Worm (Caenorhabditis elegans) whole organism, L2 larva: ENCODE measurements around the gene str-82.

Source experiments
- F13H6.1 ChIP-seq: sonication (generic microtip); optimal IDR thresholded peaks from 2 replicates; lab custom pipeline; 2016; ENCODE audit warnings: missing genetic modification characterization, missing compliant biosample characterization
- Y55F3AM.14 ChIP-seq: fragments of 200-800 bp; sonication (Bioruptor generic); optimal IDR thresholded peaks from 2 replicates; lab custom pipeline; 2018; ENCODE audit warnings: mild to moderate bottlenecking, missing genetic modification characterization, missing compliant biosample characterization
- ZK546.5 ChIP-seq: sonication (generic microtip); optimal IDR thresholded peaks from 2 replicates; lab custom pipeline; 2017; ENCODE audit warnings: missing biosample characterization, missing genetic modification characterization
- aly-2 ChIP-seq: fragments of 150-350 bp; optimal IDR thresholded peaks from 2 replicates; lab custom pipeline; 2014; ENCODE audit warnings: missing biosample characterization, missing genetic modification characterization
- ama-1 ChIP-seq: fragments of 150-350 bp; optimal IDR thresholded peaks from 2 replicates; lab custom pipeline; 2018; ENCODE audit warnings: inconsistent platforms
- ceh-16 ChIP-seq: fragments of 150-350 bp; optimal IDR thresholded peaks from 2 replicates; lab custom pipeline; 2014; ENCODE audit warnings: missing biosample characterization, missing genetic modification characterization
- ceh-82 ChIP-seq: fragments of 150-350 bp; optimal IDR thresholded peaks from 2 replicates; lab custom pipeline; 2014; ENCODE audit warnings: missing biosample characterization, missing genetic modification characterization
- crh-2 ChIP-seq: sonication (generic microtip); optimal IDR thresholded peaks from 2 replicates; lab custom pipeline; 2017; ENCODE audit warnings: missing biosample characterization, missing genetic modification characterization
- elt-1 ChIP-seq: fragments of 150-350 bp; optimal IDR thresholded peaks from 2 replicates; lab custom pipeline; 2014; ENCODE audit warnings: missing biosample characterization, missing genetic modification characterization
- fos-1 ChIP-seq: fragments of 150-350 bp; optimal IDR thresholded peaks from 2 replicates; lab custom pipeline; 2014; ENCODE audit warnings: missing biosample characterization, missing genetic modification characterization
- gmeb-1 ChIP-seq: fragments of 150-350 bp; optimal IDR thresholded peaks from 2 replicates; lab custom pipeline; 2014; ENCODE audit warnings: missing biosample characterization, missing genetic modification characterization
- lin-11 ChIP-seq: fragments of 150-350 bp; sonication (generic microtip); optimal IDR thresholded peaks from 2 replicates; lab custom pipeline; 2014; ENCODE audit warnings: missing biosample characterization, missing genetic modification characterization, inconsistent platforms, mixed read lengths
- lin-13 ChIP-seq: fragments of 150-350 bp; optimal IDR thresholded peaks from 2 replicates; lab custom pipeline; 2014; ENCODE audit warnings: missing biosample characterization, missing genetic modification reagents, missing genetic modification characterization
- lin-39 ChIP-seq: fragments of 150-350 bp; optimal IDR thresholded peaks from 2 replicates; lab custom pipeline; 2014; ENCODE audit warnings: missing biosample characterization, missing genetic modification reagents, missing genetic modification characterization
- lsy-2 ChIP-seq, 2 experiments: fragments of 150-350 bp in 1 of 2; sonication (generic microtip) in 1 of 2; optimal IDR thresholded peaks; 2 replicates each; lab custom pipeline; 2014 to 2017; ENCODE audit warnings: missing biosample characterization in 2 of 2, missing genetic modification characterization in 2 of 2
- mdl-1 ChIP-seq, 2 experiments: fragments of 150-350 bp in 1 of 2; sonication (generic microtip) in 1 of 2; optimal IDR thresholded peaks; 2 replicates each; lab custom pipeline; 2017; ENCODE audit warnings: missing biosample characterization in 2 of 2, missing genetic modification characterization in 2 of 2
- nhr-129 ChIP-seq: fragments of 150-350 bp; optimal IDR thresholded peaks from 2 replicates; lab custom pipeline; 2014; ENCODE audit warnings: missing biosample characterization, missing genetic modification characterization
- nhr-21 ChIP-seq: fragments of 150-350 bp; optimal IDR thresholded peaks from 2 replicates; lab custom pipeline; 2014; ENCODE audit warnings: missing biosample characterization, missing genetic modification characterization
- nhr-237 ChIP-seq: fragments of 150-350 bp; optimal IDR thresholded peaks from 2 replicates; lab custom pipeline; 2014; ENCODE audit warnings: missing biosample characterization, missing genetic modification characterization
- nhr-6 ChIP-seq: fragments of 150-350 bp; optimal IDR thresholded peaks from 2 replicates; lab custom pipeline; 2014; ENCODE audit warnings: missing biosample characterization, missing genetic modification characterization
- nhr-77 ChIP-seq: fragments of 150-350 bp; optimal IDR thresholded peaks from 2 replicates; lab custom pipeline; 2014; ENCODE audit warnings: missing biosample characterization, missing genetic modification characterization
- peb-1 ChIP-seq: fragments of 150-350 bp; optimal IDR thresholded peaks from 2 replicates; lab custom pipeline; 2014; ENCODE audit warnings: missing biosample characterization, missing genetic modification characterization
- skn-1 ChIP-seq: sonication (generic microtip); optimal IDR thresholded peaks from 2 replicates; lab custom pipeline; 2017; ENCODE audit warnings: missing biosample characterization, missing genetic modification characterization
- sma-9 ChIP-seq, 2 experiments: fragments of 150-350 bp in 1 of 2; sonication (generic microtip) in 1 of 2; optimal IDR thresholded peaks; 2 replicates each; lab custom pipeline; 2014 to 2016; ENCODE audit warnings: missing genetic modification characterization in 2 of 2, mild to moderate bottlenecking in 1 of 2, missing biosample characterization in 1 of 2, missing compliant biosample characterization in 1 of 2, missing genetic modification reagents in 1 of 2, moderate library complexity in 1 of 2
- unc-39 ChIP-seq: fragments of 150-350 bp; optimal IDR thresholded peaks from 2 replicates; lab custom pipeline; 2014; ENCODE audit warnings: missing biosample characterization, missing genetic modification characterization
- unc-55 ChIP-seq: fragments of 150-350 bp; sonication (generic microtip); optimal IDR thresholded peaks from 3 replicates; lab custom pipeline; 2014; ENCODE audit warnings: missing biosample characterization, missing genetic modification reagents, missing genetic modification characterization
- ztf-1 ChIP-seq: fragments of 200-800 bp; sonication (Bioruptor generic); conservative IDR thresholded peaks from 2 replicates; pipeline ENCODE4 v1.3.6; 2022; ENCODE audit warnings: missing genetic modification characterization, missing compliant biosample characterization
- ztf-11 ChIP-seq: sonication (generic microtip); optimal IDR thresholded peaks from 2 replicates; lab custom pipeline; 2017; ENCODE audit warnings: missing biosample characterization, missing genetic modification characterization

Gene str-82

DNA sequence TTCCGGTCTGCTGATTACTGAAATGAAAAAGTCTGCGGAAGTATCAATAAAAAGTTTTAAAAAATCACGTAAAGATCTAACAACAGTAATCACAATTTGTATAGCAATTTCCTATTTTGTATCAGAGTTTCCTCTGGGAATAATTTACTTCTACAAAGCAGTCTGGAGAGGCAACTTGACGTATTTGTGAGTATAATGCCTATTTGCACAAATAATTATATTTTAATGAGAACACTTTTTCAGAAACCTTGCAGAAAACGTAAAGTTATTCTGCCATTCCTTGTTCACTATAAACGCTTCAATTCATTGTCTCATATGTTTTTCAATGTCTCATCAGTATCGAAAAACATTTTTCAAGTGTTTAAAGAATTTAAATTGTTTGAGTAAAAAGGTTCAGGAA is 44.1 kb downstream of the str-82 start:
- TF ChIP-seq lin-13 (GFP tag; lab: Kevin White, UChicago) = no peak
- TF ChIP-seq nhr-6 (tag; lab: Kevin White, UChicago) = no peak
- no peak for TF ChIP-seq F13H6.1 (tag; lab: Kevin White, UChicago)
- TF ChIP-seq unc-39 (tag; lab: Kevin White, UChicago) = no peak
- TF ChIP-seq lin-11 = no peak

DNA sequence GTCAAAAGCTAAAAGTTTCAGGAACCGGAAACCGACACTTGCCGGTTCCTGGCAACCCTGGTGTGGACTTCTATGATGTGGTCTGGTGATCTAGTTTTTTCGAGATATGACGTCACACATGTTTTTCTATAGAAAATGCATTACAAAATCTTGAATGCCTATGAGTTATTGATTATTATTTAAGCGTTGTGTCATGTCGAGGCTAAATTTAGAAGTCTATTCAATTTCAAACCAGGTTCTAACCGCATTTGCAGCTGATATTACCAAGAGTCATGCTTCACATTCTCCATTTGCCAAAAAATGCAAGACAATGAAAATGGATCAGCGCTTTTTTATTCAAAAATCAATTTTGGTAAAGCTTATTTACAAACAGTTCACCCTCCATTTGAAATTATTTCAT is 44.7 kb downstream of the str-82 start, which contains the start of gene K09D9.3:
TSS of gene K09D9.3 (plus strand) at position 301 of the 400 bp plus-strand sequence.
- TF ChIP-seq nhr-77 (tag; lab: Kevin White, UChicago) (no peak), lsy-2 (tag; optimal IDR thresholded peaks at IDR 0.05; lab: Kevin White, UChicago) (no peak), Y55F3AM.14 (no peak), lin-13 (GFP tag; lab: Kevin White, UChicago) (no peak), aly-2 (tag; lab: Kevin White, UChicago) (no peak)

- TF ChIP-seq ztf-11 (tag; lab: Kevin White, UChicago) (no peak), ceh-16 (tag; lab: Kevin White, UChicago) (no peak), crh-2 (no peak), ZK546.5 (tag; lab: Kevin White, UChicago) (no peak), nhr-129 (no peak), nhr-77 (tag; lab: Kevin White, UChicago) (no peak), aly-2 (tag; lab: Kevin White, UChicago) (no peak), fos-1 (tag; lab: Kevin White, UChicago) (no peak), peb-1 (no peak), ztf-1 (GFP tag; lab: Robert Waterston, UW) (no peak), nhr-21 (tag; lab: Kevin White, UChicago) (no peak), nhr-6 (tag; lab: Kevin White, UChicago) (no peak), nhr-237 (tag; lab: Kevin White, UChicago) (no peak), F13H6.1 (tag; lab: Kevin White, UChicago) (no peak), mdl-1 (tag; optimal IDR thresholded peaks at IDR 0.05; lab: Kevin White, UChicago) (no peak), ama-1 (lab: Kevin White, UChicago) (no peak), sma-9 (GFP tag; optimal IDR thresholded peaks at IDR 0.05; lab: Kevin White, UChicago) (no peak), sma-9 (tag; optimal IDR thresholded peaks at IDR 0.05; lab: Kevin White, UChicago) (no peak)
These were observed 47.3 kb downstream of the str-82 start, which contains the start of gene K09D9.14 for ce11 chrV:4021776-4022175. TSS of gene K09D9.14 (minus strand) at chrV:4021876.

DNA sequence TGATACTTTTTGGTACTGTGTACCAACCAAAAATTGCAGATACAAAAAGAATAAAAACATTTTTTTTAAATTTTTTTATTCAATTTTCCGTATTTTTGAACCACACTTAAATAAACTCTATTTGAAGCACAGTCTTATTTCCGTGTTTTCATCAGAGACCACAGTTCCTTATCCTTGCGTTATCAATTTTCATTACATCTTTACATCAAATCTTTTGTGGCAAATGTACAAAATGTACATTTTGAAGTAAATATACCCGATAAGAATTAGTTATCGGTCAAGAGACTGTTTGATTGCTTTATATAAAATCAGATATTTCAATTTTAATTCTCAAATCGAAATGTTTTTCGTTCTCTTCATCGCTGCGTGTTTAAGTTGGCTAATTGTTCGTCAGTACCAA is 47.8 kb downstream of the str-82 start, which contains the start of gene cyp-35A3:
TSS of gene cyp-35A3 (plus strand) at position 301 of the 400 bp plus-strand sequence.
- TF ChIP-seq elt-1 (tag; lab: Kevin White, UChicago) = no peak
- no peak for TF ChIP-seq ztf-11 (tag; lab: Kevin White, UChicago)
- TF ChIP-seq nhr-129 = no peak
- no peak for TF ChIP-seq ceh-82 (tag; lab: Kevin White, UChicago)

- TF ChIP-seq lin-39 (tag; lab: Kevin White, UChicago) = no peak
- no peak for TF ChIP-seq peb-1
- TF ChIP-seq crh-2 = peak; percentile 34
- TF ChIP-seq unc-55 (GFP tag; lab: Kevin White, UChicago) = no peak
- TF ChIP-seq nhr-129 = peak; percentile 86
- TF ChIP-seq nhr-77 (tag; lab: Kevin White, UChicago) = no peak
- TF ChIP-seq F13H6.1 (tag; lab: Kevin White, UChicago) = no peak
- peak; percentile 67 for TF ChIP-seq skn-1 (tag; lab: Kevin White, UChicago)
- no peak for TF ChIP-seq unc-39 (tag; lab: Kevin White, UChicago)
- TF ChIP-seq gmeb-1 = peak; percentile 46
- TF ChIP-seq sma-9 (GFP tag; optimal IDR thresholded peaks at IDR 0.05; lab: Kevin White, UChicago) = peak; percentile 59
- TF ChIP-seq sma-9 (tag; optimal IDR thresholded peaks at IDR 0.05; lab: Kevin White, UChicago) = no peak
- TF ChIP-seq fos-1 (tag; lab: Kevin White, UChicago) = peak; percentile 97
- TF ChIP-seq ama-1 (lab: Kevin White, UChicago) = no peak
- TF ChIP-seq, all 48 proteins: peak for 6
These were observed 50.3 kb downstream of the str-82 start, which contains the start of gene K09D9.1 for ce11 chrV:4024777-4025176. TSS of gene K09D9.1 (plus strand) at chrV:4025047.
